Worm (Caenorhabditis elegans): Measurements from ENCODE around the gene srx-76.
A peak's percentile ranks its signal among the peaks of the same experiment; 100 is the strongest.

Gene srx-76

ce11 chrV:11897604-11898003, 6.0 kb downstream of the srx-76 start:
- TF ChIP-seq nhr-25 (tag; optimal IDR thresholded peaks at IDR 0.05) (peak; percentile 19), jun-1 (tag; optimal IDR thresholded peaks at IDR 0.05) (no peak), fkh-10 (GFP tag; optimal IDR thresholded peaks at IDR 0.05) (no peak)

ce11 chrV:11899149-11899548, 7.5 kb downstream of the srx-76 start, which contains the start of gene sma-1:
Gene sma-1 (plus strand): TSS chrV:11899449.
- TF ChIP-seq nhr-43 (tag; optimal IDR thresholded peaks at IDR 0.05; ENCODE audit: poor library complexity, severe bottlenecking) (no peak), elt-1 (tag; optimal IDR thresholded peaks at IDR 0.05) (no peak), ZK546.5 (tag; optimal IDR thresholded peaks at IDR 0.05) (no peak)

ce11 chrV:11900127-11900526, 8.5 kb downstream of the srx-76 start:
- peak; percentile 84 for TF ChIP-seq elt-2 (tag; optimal IDR thresholded peaks at IDR 0.05)
- TF ChIP-seq pqm-1 (tag; optimal IDR thresholded peaks at IDR 0.05), result peak; percentile 72
- no peak for TF ChIP-seq ama-1 (optimal IDR thresholded peaks at IDR 0.05)

ce11 chrV:11901260-11901659, 9.6 kb downstream of the srx-76 start:
- TF ChIP-seq jun-1 (tag; optimal IDR thresholded peaks at IDR 0.05) (no peak), ztf-11 (tag; optimal IDR thresholded peaks at IDR 0.05) (no peak), egl-5 (tag; optimal IDR thresholded peaks at IDR 0.05) (no peak)

ce11 chrV:11902161-11902560, 10.5 kb downstream of the srx-76 start:
- no peak for TF ChIP-seq fos-1 (tag; optimal IDR thresholded peaks at IDR 0.05)
- no peak for TF ChIP-seq ztf-4 (tag; optimal IDR thresholded peaks at IDR 0.05)
- TF ChIP-seq nhr-11 (tag; optimal IDR thresholded peaks at IDR 0.05), result no peak
- TF ChIP-seq zag-1 (tag; optimal IDR thresholded peaks at IDR 0.05), result no peak
- no peak for TF ChIP-seq pqm-1 (tag; optimal IDR thresholded peaks at IDR 0.05)
- no peak for TF ChIP-seq nhr-76 (tag; optimal IDR thresholded peaks at IDR 0.05)
- no peak for TF ChIP-seq aly-2 (tag; optimal IDR thresholded peaks at IDR 0.05)
- no peak for TF ChIP-seq nhr-67 (tag; optimal IDR thresholded peaks at IDR 0.05)
- TF ChIP-seq egl-5 (tag; optimal IDR thresholded peaks at IDR 0.05), result no peak
- no peak for TF ChIP-seq daf-12 (tag; optimal IDR thresholded peaks at IDR 0.05)
- no peak for TF ChIP-seq eor-1 (tag; optimal IDR thresholded peaks at IDR 0.05)
- no peak for TF ChIP-seq nhr-12 (tag; optimal IDR thresholded peaks at IDR 0.05)
- TF ChIP-seq tbx-2 (tag; optimal IDR thresholded peaks at IDR 0.05), result no peak
- TF ChIP-seq mdl-1 (tag; optimal IDR thresholded peaks at IDR 0.05), result no peak
- no peak for TF ChIP-seq lsy-12 (tag; optimal IDR thresholded peaks at IDR 0.05)
- no peak for TF ChIP-seq pha-4 (tag; optimal IDR thresholded peaks at IDR 0.05)
- no peak for TF ChIP-seq fkh-2 (tag; optimal IDR thresholded peaks at IDR 0.05)
- TF ChIP-seq nhr-25 (tag; optimal IDR thresholded peaks at IDR 0.05), result no peak
- TF ChIP-seq fkh-10 (GFP tag; optimal IDR thresholded peaks at IDR 0.05), result no peak

ce11 chrV:11905977-11906376, 14.4 kb downstream of the srx-76 start:
- TF ChIP-seq nfya-1 (tag; optimal IDR thresholded peaks at IDR 0.05; ENCODE audit: insufficient read depth), result no peak
- TF ChIP-seq ceh-28 (tag; optimal IDR thresholded peaks at IDR 0.05), result no peak
- TF ChIP-seq aly-2 (tag; optimal IDR thresholded peaks at IDR 0.05), result no peak
- no peak for TF ChIP-seq nhr-12 (tag; optimal IDR thresholded peaks at IDR 0.05)
- no peak for TF ChIP-seq nhr-23 (tag; optimal IDR thresholded peaks at IDR 0.05)
- TF ChIP-seq ztf-11 (tag; optimal IDR thresholded peaks at IDR 0.05), result no peak
- no peak for TF ChIP-seq nhr-11 (tag; optimal IDR thresholded peaks at IDR 0.05)
- no peak for TF ChIP-seq mml-1 (tag; optimal IDR thresholded peaks at IDR 0.05)

ce11 chrV:11913283-11913682, 21.7 kb downstream of the srx-76 start:
- TF ChIP-seq zag-1 (tag; optimal IDR thresholded peaks at IDR 0.05) (no peak), fkh-10 (GFP tag; optimal IDR thresholded peaks at IDR 0.05) (no peak), unc-62 (GFP tag; optimal IDR thresholded peaks at IDR 0.05) (no peak), ceh-9 (tag; optimal IDR thresholded peaks at IDR 0.05) (no peak), pqm-1 (tag; optimal IDR thresholded peaks at IDR 0.05) (no peak), elt-1 (tag; optimal IDR thresholded peaks at IDR 0.05) (no peak), mml-1 (tag; optimal IDR thresholded peaks at IDR 0.05) (no peak)

Measured in whole organism, L3 larva.